Fruit fly (Drosophila melanogaster) whole organism, embryonic: ENCODE results near the gene Irk1.

Experiments used
- CG18599 ChIP-seq: fragments of 200-800 bp; sonication (Bioruptor generic); optimal IDR thresholded peaks from 3 replicates; lab custom pipeline; 2017; ENCODE audit warnings: missing biosample characterization, missing genetic modification characterization, mild to moderate bottlenecking, moderate library complexity, missing genetic modification reagents
- CG32532 ChIP-seq: fragments of 200-800 bp; sonication (Bioruptor generic); IDR thresholded peaks from 2 replicates; pipeline ENCODE4 v1.3.6; 2022; ENCODE audit warnings: missing biosample characterization, missing genetic modification characterization
- CG34376 ChIP-seq: fragments of 200-800 bp; sonication (Bioruptor generic); optimal IDR thresholded peaks from 2 replicates; lab custom pipeline; 2018; ENCODE audit warnings: missing biosample characterization, mild to moderate bottlenecking, missing genetic modification characterization
- CG6175 ChIP-seq: fragments of 200-800 bp; sonication (Bioruptor generic); IDR thresholded peaks from 3 replicates; pipeline ENCODE4 v1.3.6; 2022; ENCODE audit warnings: missing biosample characterization, missing genetic modification characterization
- Mes4 ChIP-seq: fragments of 200-800 bp; sonication (Bioruptor generic); optimal IDR thresholded peaks from 2 replicates; lab custom pipeline; 2016; ENCODE audit warnings: missing biosample characterization, missing genetic modification characterization
- pho ChIP-seq: fragments of 200-800 bp; sonication (Bioruptor generic); optimal IDR thresholded peaks from 2 replicates; lab custom pipeline; 2016; ENCODE audit warnings: missing biosample characterization, missing genetic modification characterization
- toy ChIP-seq: fragments of 200-800 bp; sonication (Bioruptor generic); IDR thresholded peaks from 2 replicates; pipeline ENCODE4 v1.3.6; 2022; ENCODE audit warnings: missing biosample characterization, missing genetic modification characterization

DNA sequence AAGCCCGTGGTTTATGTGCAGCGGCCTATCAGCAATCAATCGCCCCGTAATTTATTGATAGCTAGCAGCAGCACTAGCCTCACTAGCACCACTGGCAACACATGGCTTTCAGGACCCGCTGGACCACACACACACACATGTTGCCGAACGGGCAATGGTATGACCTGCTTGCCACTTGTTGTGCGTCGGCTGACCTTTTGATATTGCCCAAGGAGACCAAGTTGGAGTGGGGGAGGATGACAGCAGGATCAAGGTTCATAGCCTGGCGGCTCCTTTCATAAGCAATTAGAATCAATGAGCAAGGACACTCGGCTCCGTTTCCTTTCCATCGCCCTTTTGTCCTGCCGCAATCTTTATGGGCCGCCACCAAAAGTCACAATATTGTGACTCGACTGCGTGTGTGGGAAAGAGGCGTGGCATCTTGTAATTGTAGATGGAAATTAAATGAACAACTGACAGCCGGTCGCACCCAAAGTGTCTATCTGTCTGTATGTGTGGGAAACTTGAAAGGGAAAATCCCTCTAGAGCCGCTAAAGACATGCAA is 36.7 kb upstream of the Irk1 start:
- TF ChIP-seq CG34376 (GFP tag; lab: Kevin White, UChicago) (no peak), Mes4 (GFP tag; lab: Kevin White, UChicago) (no peak), pho (no peak), CG18599 (GFP tag; lab: Kevin White, UChicago) (no peak), toy (GFP tag; lab: Robert Waterston, UW) (no peak), CG6175 (no peak), CG32532 (no peak)
